Fruit fly (Drosophila melanogaster) whole organism, adult: Measurements from ENCODE around the gene CG1271.

Experiments
- CG11617 ChIP-seq: fragments of 200-800 bp; sonication (Bioruptor generic); optimal IDR thresholded peaks from 2 replicates; lab custom pipeline; 2017; ENCODE audit warnings: mild to moderate bottlenecking, missing biosample characterization, missing genetic modification reagents, missing genetic modification characterization
- CG12768 ChIP-seq: fragments of 200-800 bp; sonication (Bioruptor generic); optimal IDR thresholded peaks from 2 replicates; lab custom pipeline; 2017; ENCODE audit warnings: missing biosample characterization, missing genetic modification characterization, mild to moderate bottlenecking, moderate library complexity, missing genetic modification reagents
- CG14711 ChIP-seq: fragments of 200-800 bp; sonication (Bioruptor generic); optimal IDR thresholded peaks from 2 replicates; lab custom pipeline; 2018; ENCODE audit warnings: missing biosample characterization, mild to moderate bottlenecking, missing genetic modification characterization, moderate library complexity
- CG1620 ChIP-seq: fragments of 200-800 bp; sonication (Bioruptor generic); optimal IDR thresholded peaks from 2 replicates; lab custom pipeline; 2016; ENCODE audit warnings: missing biosample characterization, missing genetic modification characterization
- CG33017 ChIP-seq: fragments of 200-800 bp; sonication (Bioruptor generic); optimal IDR thresholded peaks from 2 replicates; lab custom pipeline; 2018; ENCODE audit warnings: missing biosample characterization, mild to moderate bottlenecking, missing genetic modification characterization, moderate library complexity
- CG5204 ChIP-seq: fragments of 200-800 bp; sonication (Bioruptor generic); optimal IDR thresholded peaks from 2 replicates; lab custom pipeline; 2016; ENCODE audit warnings: missing biosample characterization, missing genetic modification characterization
- CG7045 ChIP-seq: fragments of 200-800 bp; sonication (Bioruptor generic); optimal IDR thresholded peaks from 2 replicates; lab custom pipeline; 2017; ENCODE audit warnings: missing biosample characterization, mild to moderate bottlenecking, missing genetic modification characterization
- CG7101 ChIP-seq: fragments of 200-800 bp; sonication (Bioruptor generic); optimal IDR thresholded peaks from 2 replicates; lab custom pipeline; 2018; ENCODE audit warnings: missing biosample characterization, mild to moderate bottlenecking, missing genetic modification characterization, moderate library complexity
- Clk ChIP-seq: fragments of 200-800 bp; sonication (Bioruptor generic); optimal IDR thresholded peaks from 2 replicates; lab custom pipeline; 2017; ENCODE audit warnings: missing biosample characterization, missing genetic modification characterization
- Crg-1 ChIP-seq: fragments of 200-800 bp; sonication (Bioruptor generic); optimal IDR thresholded peaks from 2 replicates; lab custom pipeline; 2016; ENCODE audit warnings: missing biosample characterization, missing genetic modification characterization
- Hr96 ChIP-seq: fragments of 200-800 bp; sonication (Bioruptor generic); optimal IDR thresholded peaks from 2 replicates; lab custom pipeline; 2016; ENCODE audit warnings: missing biosample characterization, missing genetic modification characterization
- Mnt ChIP-seq: fragments of 200-800 bp; sonication (Bioruptor generic); optimal IDR thresholded peaks from 2 replicates; lab custom pipeline; 2016; ENCODE audit warnings: missing biosample characterization, mild to moderate bottlenecking, missing genetic modification characterization
- bab1 ChIP-seq: fragments of 200-800 bp; sonication (Bioruptor generic); optimal IDR thresholded peaks from 3 replicates; lab custom pipeline; 2019; ENCODE audit warnings: missing biosample characterization, mild to moderate bottlenecking, missing genetic modification characterization, moderate library complexity
- cic ChIP-seq: fragments of 200-800 bp; sonication (Bioruptor generic); optimal IDR thresholded peaks from 2 replicates; lab custom pipeline; 2017; ENCODE audit warnings: missing biosample characterization, mild to moderate bottlenecking, missing genetic modification characterization, moderate library complexity
- cnc ChIP-seq, 2 experiments: fragments of >200 bp; optimal IDR thresholded peaks; 2 replicates each; lab custom pipeline; 2017
- kay ChIP-seq: fragments of 200-800 bp; sonication (Bioruptor generic); peaks from one replicate; lab custom pipeline; 2016; ENCODE audit warnings: missing biosample characterization, missing genetic modification characterization, borderline replicate concordance
- ovo ChIP-seq: fragments of 200-800 bp; sonication (Bioruptor generic); optimal IDR thresholded peaks from 2 replicates; lab custom pipeline; 2016; ENCODE audit warnings: missing biosample characterization, missing genetic modification characterization
- pad ChIP-seq: fragments of 200-800 bp; sonication (Bioruptor generic); optimal IDR thresholded peaks from 3 replicates; lab custom pipeline; 2017; ENCODE audit warnings: missing biosample characterization, missing genetic modification characterization, mild to moderate bottlenecking, moderate library complexity, missing genetic modification reagents
- tj ChIP-seq: fragments of 200-800 bp; sonication (Bioruptor generic); optimal IDR thresholded peaks from 3 replicates; lab custom pipeline; 2017; ENCODE audit warnings: missing biosample characterization, mild to moderate bottlenecking, missing genetic modification characterization, moderate library complexity
- toe ChIP-seq: fragments of 200-800 bp; sonication (Bioruptor generic); optimal IDR thresholded peaks from 2 replicates; lab custom pipeline; 2016; ENCODE audit warnings: missing biosample characterization, missing genetic modification characterization

The CG1271 gene

DNA sequence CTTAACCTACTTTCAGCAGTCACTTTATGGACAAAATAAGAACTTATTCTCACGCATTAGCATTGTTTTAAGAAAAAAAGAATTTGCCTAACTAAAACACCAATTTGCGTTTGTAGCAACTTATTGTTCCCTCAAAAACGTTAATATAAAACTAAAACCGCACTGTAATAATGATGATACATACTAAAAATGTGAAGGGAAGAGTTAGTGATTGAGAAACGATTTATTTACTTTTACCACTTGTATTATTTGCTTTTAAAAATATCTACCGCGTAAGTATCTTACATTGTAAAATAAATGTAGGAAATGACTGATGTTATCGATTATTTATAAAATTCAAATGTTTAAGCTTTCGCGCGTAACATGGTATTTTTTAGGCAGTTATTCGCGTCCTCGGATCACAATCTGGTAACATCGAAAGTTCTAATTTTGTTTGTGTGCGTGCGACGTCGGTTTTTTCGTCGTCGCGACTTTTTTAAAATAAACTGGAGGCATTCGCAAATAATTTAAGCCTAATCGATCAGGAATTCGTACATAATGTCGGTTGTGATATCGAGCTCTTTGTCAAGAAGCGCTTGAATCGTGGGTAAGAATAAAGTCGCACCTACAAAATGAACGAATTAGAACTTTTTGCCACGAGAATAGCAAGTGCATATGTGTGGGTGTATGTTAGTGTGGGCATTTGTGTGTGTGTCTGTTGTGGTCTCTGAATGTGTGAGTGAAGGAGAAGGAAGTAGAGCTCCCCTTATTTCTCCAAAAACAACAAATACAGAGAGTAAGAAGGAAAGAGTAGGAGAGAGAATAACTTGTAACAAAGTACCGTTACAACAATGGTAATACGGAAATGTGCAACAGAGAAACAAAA is 17.3 kb upstream of the CG1271 start, which contains the start of gene CG2162:
Gene CG2162, plus strand, starts transcription at position 418 of the 865 bp plus-strand sequence.
- TF ChIP-seq bab1 (GFP tag; lab: Kevin White, UChicago) = no peak
- TF ChIP-seq pad (GFP tag; lab: Kevin White, UChicago) = peak; percentile 100
- TF ChIP-seq cic (GFP tag; lab: Kevin White, UChicago) = peak; percentile 8
- TF ChIP-seq Crg-1 (GFP tag; lab: Kevin White, UChicago) = no peak
- TF ChIP-seq ovo (GFP tag; lab: Kevin White, UChicago) = peak; percentile 70
- TF ChIP-seq tj (GFP tag; lab: Kevin White, UChicago) = peak; percentile 11
- no peak for TF ChIP-seq Clk (GFP tag; lab: Kevin White, UChicago)
- TF ChIP-seq CG33017 (tag; lab: Kevin White, UChicago) = no peak
- TF ChIP-seq cnc (optimal IDR thresholded peaks at IDR 0.05; lab: Kevin White, UChicago) = no peak
- no peak for TF ChIP-seq CG7101 (tag; lab: Kevin White, UChicago)
- no peak for TF ChIP-seq toe (GFP tag; lab: Kevin White, UChicago)
- no peak for TF ChIP-seq Hr96 (GFP tag; lab: Kevin White, UChicago)
- peak; percentile 93 for TF ChIP-seq kay (GFP tag; lab: Kevin White, UChicago)
- TF ChIP-seq CG5204 (GFP tag; lab: Kevin White, UChicago) = no peak
- TF ChIP-seq CG14711 (tag; lab: Kevin White, UChicago) = no peak
- TF ChIP-seq CG7045 (GFP tag; lab: Kevin White, UChicago) = no peak
- peak; percentile 55 for TF ChIP-seq Mnt
- no peak for TF ChIP-seq CG11617 (GFP tag; lab: Kevin White, UChicago)
- peak; percentile 33 for TF ChIP-seq CG12768 (GFP tag; lab: Kevin White, UChicago)
- no peak for TF ChIP-seq CG1620 (GFP tag; lab: Kevin White, UChicago)

dm6 chr3L:3035769-3036583 is 16.3 kb upstream of the CG1271 start:
- peak; percentile 65 for TF ChIP-seq tj (GFP tag; lab: Kevin White, UChicago)
- no peak for TF ChIP-seq ovo (GFP tag; lab: Kevin White, UChicago)
- TF ChIP-seq pad (GFP tag; lab: Kevin White, UChicago) = no peak
- TF ChIP-seq CG14711 (tag; lab: Kevin White, UChicago) = peak; percentile 79
- TF ChIP-seq CG33017 (tag; lab: Kevin White, UChicago) = peak; percentile 90
- peak; percentile 80 for TF ChIP-seq CG5204 (GFP tag; lab: Kevin White, UChicago)
- peak; percentile 50 for TF ChIP-seq Mnt
- TF ChIP-seq CG11617 (GFP tag; lab: Kevin White, UChicago) = peak; percentile 86
- TF ChIP-seq cnc (optimal IDR thresholded peaks at IDR 0.05; lab: Kevin White, UChicago) = no peak
- peak; percentile 27 for TF ChIP-seq Clk (GFP tag; lab: Kevin White, UChicago)
- TF ChIP-seq CG7101 (tag; lab: Kevin White, UChicago) = peak; percentile 84
- peak; percentile 42 for TF ChIP-seq cic (GFP tag; lab: Kevin White, UChicago)
- peak; percentile 90 for TF ChIP-seq CG7045 (GFP tag; lab: Kevin White, UChicago)
- peak; percentile 83 for TF ChIP-seq toe (GFP tag; lab: Kevin White, UChicago)
- peak; percentile 43 for TF ChIP-seq Crg-1 (GFP tag; lab: Kevin White, UChicago)
- TF ChIP-seq kay (GFP tag; lab: Kevin White, UChicago) = no peak
- peak; percentile 77 for TF ChIP-seq bab1 (GFP tag; lab: Kevin White, UChicago)
- peak; percentile 76 for TF ChIP-seq Hr96 (GFP tag; lab: Kevin White, UChicago)
- peak; percentile 87 for TF ChIP-seq CG12768 (GFP tag; lab: Kevin White, UChicago)
- peak; percentile 41 for TF ChIP-seq CG1620 (GFP tag; lab: Kevin White, UChicago)

DNA sequence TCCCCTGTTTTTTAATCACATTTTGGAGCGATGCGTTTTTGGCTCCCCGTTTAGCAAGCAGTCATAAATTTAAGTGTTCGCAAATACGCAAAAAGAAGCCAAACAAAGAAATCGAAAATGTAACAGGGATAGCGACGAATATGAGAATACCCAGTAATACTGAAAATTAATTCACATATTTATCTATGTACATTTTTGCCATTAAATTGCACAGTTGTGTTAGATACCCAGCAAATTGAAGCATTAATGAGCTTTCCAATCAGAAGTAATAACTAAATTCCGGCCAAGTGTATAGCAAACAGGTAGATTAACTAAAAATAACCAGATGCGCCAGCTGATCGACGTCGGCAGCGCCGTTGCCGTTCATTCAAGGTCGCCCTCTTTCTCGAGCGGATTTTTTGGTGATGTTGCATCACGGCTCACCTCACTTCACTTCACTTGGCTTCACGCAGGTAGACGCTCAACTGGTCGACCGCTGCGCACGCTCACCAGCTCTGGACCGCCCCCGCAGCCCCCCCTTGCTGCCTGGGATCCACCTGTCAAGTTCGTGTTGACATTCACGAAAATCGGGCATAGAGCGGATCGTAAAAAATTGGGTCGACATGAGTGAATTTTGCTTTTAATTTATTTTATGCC is 15.2 kb upstream of the CG1271 start:
- TF ChIP-seq bab1 (GFP tag; lab: Kevin White, UChicago) = no peak
- no peak for TF ChIP-seq CG11617 (GFP tag; lab: Kevin White, UChicago)
- TF ChIP-seq cnc (optimal IDR thresholded peaks at IDR 0.05; lab: Kevin White, UChicago) = no peak
- TF ChIP-seq CG7101 (tag; lab: Kevin White, UChicago) = no peak
- TF ChIP-seq CG14711 (tag; lab: Kevin White, UChicago) = no peak
- no peak for TF ChIP-seq toe (GFP tag; lab: Kevin White, UChicago)
- TF ChIP-seq pad (GFP tag; lab: Kevin White, UChicago) = no peak
- TF ChIP-seq kay (GFP tag; lab: Kevin White, UChicago) = no peak
- TF ChIP-seq ovo (GFP tag; lab: Kevin White, UChicago) = no peak
- TF ChIP-seq Crg-1 (GFP tag; lab: Kevin White, UChicago) = no peak
- no peak for TF ChIP-seq CG7045 (GFP tag; lab: Kevin White, UChicago)

DNA sequence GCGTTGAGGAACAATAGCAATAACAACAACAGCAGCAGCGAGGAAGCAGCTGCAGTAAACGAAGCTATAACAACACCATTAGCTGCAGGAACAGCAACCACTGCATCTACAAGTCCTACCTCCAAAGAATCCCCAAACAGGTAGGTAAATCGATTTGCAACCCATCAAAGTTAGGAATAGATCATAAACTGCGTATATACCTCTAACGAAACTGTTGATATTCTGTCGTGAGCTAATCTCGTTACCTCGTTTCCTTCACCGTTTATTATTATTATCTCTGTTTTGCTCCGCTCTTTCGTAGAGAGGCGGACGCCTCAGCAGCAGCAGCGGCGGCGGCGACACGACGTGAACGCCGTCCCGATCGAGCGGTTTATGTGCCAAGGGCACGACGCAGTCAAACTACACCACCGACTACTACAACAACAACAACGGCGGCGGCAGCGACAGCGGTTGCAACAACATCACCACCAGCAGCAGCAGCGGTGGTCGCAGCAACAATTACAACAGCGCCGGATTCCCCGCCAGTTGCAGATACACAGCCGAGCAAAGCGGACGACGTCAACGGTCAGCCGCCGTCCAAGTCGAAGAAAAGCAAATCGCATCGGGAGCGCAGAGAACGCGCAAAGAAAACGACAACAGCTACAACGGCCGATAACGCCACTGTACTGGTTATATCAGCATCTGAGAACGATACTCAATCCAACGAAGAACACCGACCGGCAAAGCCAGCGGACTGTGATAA is 14.3 kb upstream of the CG1271 start:
- TF ChIP-seq Hr96 (GFP tag; lab: Kevin White, UChicago) (peak; percentile 40), cic (GFP tag; lab: Kevin White, UChicago) (peak; percentile 93), CG5204 (GFP tag; lab: Kevin White, UChicago) (peak; percentile 54), CG1620 (GFP tag; lab: Kevin White, UChicago) (no peak), CG14711 (tag; lab: Kevin White, UChicago) (no peak), kay (GFP tag; lab: Kevin White, UChicago) (peak; percentile 85), ovo (GFP tag; lab: Kevin White, UChicago) (no peak), tj (GFP tag; lab: Kevin White, UChicago) (peak; percentile 64), cnc (optimal IDR thresholded peaks at IDR 0.05; lab: Kevin White, UChicago) (no peak), CG33017 (tag; lab: Kevin White, UChicago) (peak; percentile 17), CG11617 (GFP tag; lab: Kevin White, UChicago) (peak; percentile 58), bab1 (GFP tag; lab: Kevin White, UChicago) (peak; percentile 64), Clk (GFP tag; lab: Kevin White, UChicago) (peak; percentile 81), Crg-1 (GFP tag; lab: Kevin White, UChicago) (no peak), Mnt (peak; percentile 69), CG7101 (tag; lab: Kevin White, UChicago) (peak; percentile 49), CG7045 (GFP tag; lab: Kevin White, UChicago) (peak; percentile 49), toe (GFP tag; lab: Kevin White, UChicago) (peak; percentile 20), pad (GFP tag; lab: Kevin White, UChicago) (peak; percentile 34), CG12768 (GFP tag; lab: Kevin White, UChicago) (peak; percentile 74)
